Worm (Caenorhabditis elegans): ENCODE results near the gene dhhc-5.

ce11 chrIII:6856709-6857108 lies 7.8 kb upstream of the dhhc-5 start, which contains the start of gene zak-1:
- TF ChIP-seq lin-39 (tag; optimal IDR thresholded peaks at IDR 0.05): no peak
- no peak for TF ChIP-seq lin-13 (GFP tag; optimal IDR thresholded peaks at IDR 0.05)
- TF ChIP-seq dpl-1 (GFP tag; optimal IDR thresholded peaks at IDR 0.05): no peak
- no peak for TF ChIP-seq ceh-82 (tag; optimal IDR thresholded peaks at IDR 0.05)
